Worm (Caenorhabditis elegans) whole organism, young adult: ENCODE measurements around the gene B0454.5.

Source experiments
- B0035.1 ChIP-seq: sonication (generic microtip); optimal IDR thresholded peaks from 2 replicates; lab custom pipeline; 2016; ENCODE audit warnings: missing genetic modification characterization, mild to moderate bottlenecking, missing compliant biosample characterization, missing genotype, missing genetic modification reagents
- B0336.3 ChIP-seq: fragments of 200-800 bp; sonication (Bioruptor generic); IDR thresholded peaks from 2 replicates; pipeline ENCODE4 v1.3.6; 2022; ENCODE audit warnings: missing genetic modification characterization, missing compliant biosample characterization
- D2030.7 ChIP-seq: fragments of 200-800 bp; sonication (Bioruptor generic); IDR thresholded peaks from 2 replicates; pipeline ENCODE4 v1.3.6; 2022; ENCODE audit warnings: missing genetic modification reagents, missing genetic modification characterization, missing compliant biosample characterization
- F52B5.7 ChIP-seq: sonication (generic microtip); optimal IDR thresholded peaks from 2 replicates; lab custom pipeline; 2016; ENCODE audit warnings: mild to moderate bottlenecking, missing genetic modification characterization, missing compliant biosample characterization
- K11D2.4 ChIP-seq: fragments of 200-800 bp; sonication (Bioruptor generic); IDR thresholded peaks from 2 replicates; pipeline ENCODE4 v1.3.6; 2022; ENCODE audit warnings: missing genetic modification reagents, missing genetic modification characterization, missing compliant biosample characterization
- T26A5.8 ChIP-seq: sonication (generic microtip); optimal IDR thresholded peaks from 2 replicates; lab custom pipeline; 2016; ENCODE audit warnings: missing genetic modification characterization, missing compliant biosample characterization
- Y53F4B.3 ChIP-seq: fragments of 200-800 bp; sonication (Bioruptor generic); IDR thresholded peaks from 2 replicates; pipeline ENCODE4 v1.3.6; 2022; ENCODE audit warnings: missing genetic modification reagents, missing genetic modification characterization, missing compliant biosample characterization
- Y53G8AR.9 ChIP-seq: fragments of 200-800 bp; sonication (Bioruptor generic); conservative IDR thresholded peaks from 2 replicates; pipeline ENCODE4 v1.3.6; 2022; ENCODE audit warnings: missing genetic modification reagents, missing genetic modification characterization, missing compliant biosample characterization
- Y56A3A.18 ChIP-seq: fragments of 200-800 bp; sonication (Bioruptor generic); IDR thresholded peaks from 2 replicates; pipeline ENCODE4 v1.3.6; 2022; ENCODE audit warnings: missing genetic modification reagents, missing genetic modification characterization, missing compliant biosample characterization
- Y79H2A.3 ChIP-seq: fragments of 200-800 bp; sonication (Bioruptor generic); conservative IDR thresholded peaks from 2 replicates; pipeline ENCODE4 v1.3.6; 2022; ENCODE audit warnings: missing genetic modification reagents, missing genetic modification characterization, missing compliant biosample characterization
- athp-1 ChIP-seq: sonication (generic microtip); optimal IDR thresholded peaks from 2 replicates; lab custom pipeline; 2017; ENCODE audit warnings: mild to moderate bottlenecking, missing genetic modification characterization, missing compliant biosample characterization
- ceh-79 ChIP-seq: sonication (generic microtip); optimal IDR thresholded peaks from 2 replicates; lab custom pipeline; 2017; ENCODE audit warnings: mild to moderate bottlenecking, missing genetic modification characterization, missing compliant biosample characterization
- dpff-1 ChIP-seq: sonication (generic microtip); optimal IDR thresholded peaks from 2 replicates; lab custom pipeline; 2017; ENCODE audit warnings: mild to moderate bottlenecking, missing genetic modification characterization, missing compliant biosample characterization
- dpl-1 ChIP-seq: fragments of 150-350 bp; optimal IDR thresholded peaks from 2 replicates; lab custom pipeline; 2014; ENCODE audit warnings: missing biosample characterization, missing genetic modification reagents, missing genetic modification characterization
- him-1 ChIP-seq: sonication (generic microtip); optimal IDR thresholded peaks from 2 replicates; lab custom pipeline; 2016; ENCODE audit warnings: missing genotype, missing genetic modification reagents, missing genetic modification characterization, missing compliant biosample characterization
- hlh-12 ChIP-seq: sonication (generic microtip); optimal IDR thresholded peaks from 2 replicates; lab custom pipeline; 2016; ENCODE audit warnings: missing genetic modification characterization, missing compliant biosample characterization
- hlh-26 ChIP-seq: fragments of 200-800 bp; sonication (Bioruptor generic); conservative IDR thresholded peaks from 2 replicates; pipeline ENCODE4 v1.3.6; 2022; ENCODE audit warnings: missing genetic modification reagents, missing genetic modification characterization, missing compliant biosample characterization
- lin-40 ChIP-seq: sonication (generic microtip); optimal IDR thresholded peaks from 2 replicates; lab custom pipeline; 2016; ENCODE audit warnings: missing genetic modification characterization, mild to moderate bottlenecking, missing compliant biosample characterization, missing genotype, missing genetic modification reagents
- lir-1 ChIP-seq: fragments of 200-800 bp; sonication (Bioruptor generic); conservative IDR thresholded peaks from 2 replicates; pipeline ENCODE4 v1.3.6; 2022; ENCODE audit warnings: missing genetic modification reagents, missing genetic modification characterization, missing compliant biosample characterization
- madf-10 ChIP-seq: sonication (generic microtip); optimal IDR thresholded peaks from 2 replicates; lab custom pipeline; 2016; ENCODE audit warnings: mild to moderate bottlenecking, missing genetic modification characterization, missing compliant biosample characterization
- madf-6 ChIP-seq: fragments of 200-800 bp; sonication (Bioruptor generic); IDR thresholded peaks from 2 replicates; pipeline ENCODE4 v1.3.6; 2022; ENCODE audit warnings: missing genetic modification reagents, missing genetic modification characterization, missing compliant biosample characterization
- madf-8 ChIP-seq: fragments of 200-800 bp; sonication (Bioruptor generic); conservative IDR thresholded peaks from 2 replicates; pipeline ENCODE4 v1.3.6; 2022; ENCODE audit warnings: missing genetic modification reagents, missing genetic modification characterization, missing compliant biosample characterization
- mcd-1 ChIP-seq: fragments of 200-800 bp; sonication (Bioruptor generic); IDR thresholded peaks from 2 replicates; pipeline ENCODE4 v1.3.6; 2022; ENCODE audit warnings: missing genetic modification reagents, missing genetic modification characterization, missing compliant biosample characterization
- mes-4 ChIP-seq: sonication (generic microtip); optimal IDR thresholded peaks from 2 replicates; lab custom pipeline; 2016; ENCODE audit warnings: missing genotype, missing genetic modification characterization, missing compliant biosample characterization
- nfyb-1 ChIP-seq: fragments of 200-800 bp; sonication (Bioruptor generic); IDR thresholded peaks from 2 replicates; pipeline ENCODE4 v1.3.6; 2022; ENCODE audit warnings: missing genetic modification reagents, missing genetic modification characterization, missing compliant biosample characterization
- nhr-80 ChIP-seq: sonication (generic microtip); optimal IDR thresholded peaks from 2 replicates; lab custom pipeline; 2016; ENCODE audit warnings: missing genetic modification characterization, missing compliant biosample characterization
- rcor-1 ChIP-seq: fragments of 200-800 bp; sonication (Bioruptor generic); IDR thresholded peaks from 2 replicates; pipeline ENCODE4 v1.3.6; 2022; ENCODE audit warnings: missing genetic modification reagents, missing genetic modification characterization, missing compliant biosample characterization
- rec-8 ChIP-seq, 2 experiments: sonication (generic microtip); optimal IDR thresholded peaks; 2 replicates each; lab custom pipeline; 2016; ENCODE audit warnings: mild to moderate bottlenecking in 2 of 2, missing genetic modification characterization in 2 of 2, missing genetic modification reagents in 2 of 2, missing genotype in 2 of 2, missing biosample characterization in 1 of 2, missing compliant biosample characterization in 1 of 2, moderate library complexity in 1 of 2
- repo-1 ChIP-seq: sonication (generic microtip); optimal IDR thresholded peaks from 2 replicates; lab custom pipeline; 2017; ENCODE audit warnings: mild to moderate bottlenecking, missing genetic modification characterization, missing compliant biosample characterization
- rpc-1 ChIP-seq, 2 experiments: fragments of 150-350 bp in 1 of 2; sonication (generic microtip) in 1 of 2; optimal IDR thresholded peaks; 2 replicates each; lab custom pipeline; 2014 to 2018; ENCODE audit warnings: missing biosample characterization in 1 of 2, missing genetic modification characterization in 1 of 2, missing genetic modification reagents in 1 of 2, missing genotype in 1 of 2
- unc-130 ChIP-seq: sonication (generic microtip); optimal IDR thresholded peaks from 2 replicates; lab custom pipeline; 2016; ENCODE audit warnings: missing genetic modification reagents, missing genetic modification characterization, missing compliant biosample characterization
- zfh-2 ChIP-seq: fragments of 200-800 bp; sonication (Bioruptor generic); conservative IDR thresholded peaks from 2 replicates; pipeline ENCODE4 v1.3.6; 2022; ENCODE audit warnings: missing genetic modification reagents, missing genetic modification characterization, missing compliant biosample characterization
- zim-3 ChIP-seq: sonication (generic microtip); optimal IDR thresholded peaks from 2 replicates; lab custom pipeline; 2017; ENCODE audit warnings: mild to moderate bottlenecking, missing genetic modification characterization, moderate library complexity, missing compliant biosample characterization
- ztf-28 ChIP-seq: fragments of 200-800 bp; sonication (Bioruptor generic); IDR thresholded peaks from 2 replicates; pipeline ENCODE4 v1.3.6; 2022; ENCODE audit warnings: missing genetic modification reagents, missing genetic modification characterization, missing compliant biosample characterization
- ztf-3 ChIP-seq: fragments of 200-800 bp; sonication (Bioruptor generic); optimal IDR thresholded peaks from 2 replicates; lab custom pipeline; 2018; ENCODE audit warnings: mild to moderate bottlenecking, missing genetic modification characterization, missing compliant biosample characterization

Gene B0454.5

DNA sequence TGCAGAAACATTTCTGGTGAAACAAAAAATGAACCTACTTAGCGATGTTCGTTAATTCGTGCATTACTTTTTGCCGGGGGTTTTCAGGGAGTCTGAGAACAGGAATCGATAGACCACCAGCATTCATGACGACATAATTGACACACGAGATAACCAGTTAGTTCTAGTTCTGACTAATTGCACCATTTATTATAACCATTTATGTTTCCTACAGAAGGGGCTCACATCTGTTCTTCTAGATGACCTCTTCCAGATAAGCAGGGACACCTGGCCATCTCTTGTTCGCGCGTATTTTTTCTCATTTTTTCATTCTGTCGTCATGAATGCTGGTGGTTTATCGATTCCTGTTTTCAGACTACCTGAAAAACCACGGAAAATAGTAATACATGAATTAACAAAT, 30.3 kb upstream of the B0454.5 start, which contains the start of gene sdz-5 (continued):
- TF ChIP-seq B0035.1 (tag; lab: Kevin White, UChicago) (no peak), Y56A3A.18 (GFP tag; lab: Robert Waterston, UW) (no peak), zim-3 (tag; lab: Kevin White, UChicago) (no peak), rpc-1 (optimal IDR thresholded peaks at IDR 0.05; lab: Kevin White, UChicago) (no peak), rpc-1 (tag; optimal IDR thresholded peaks at IDR 0.05; lab: Kevin White, UChicago) (no peak), mcd-1 (GFP tag; lab: Robert Waterston, UW) (no peak)

DNA sequence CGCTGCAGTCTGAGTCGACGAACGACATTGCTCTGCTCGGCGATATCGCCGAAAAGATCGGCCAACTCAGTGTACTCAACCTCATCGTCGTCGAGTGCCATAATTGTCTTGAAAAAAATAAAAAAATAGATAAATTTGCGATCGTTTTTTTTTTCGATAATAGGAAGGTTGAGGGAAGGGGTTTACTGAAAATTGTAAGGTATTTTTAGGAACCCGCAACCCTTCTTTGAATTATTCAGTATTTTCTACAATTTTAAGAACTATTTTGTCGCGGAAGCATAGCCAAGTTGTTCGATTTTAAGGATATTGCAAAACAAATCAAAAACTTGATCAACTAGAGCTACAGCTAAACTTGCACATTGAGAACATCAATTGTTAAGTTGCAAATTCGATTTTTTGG, 26.5 kb upstream of the B0454.5 start, which contains the start of gene C41H7.9:
TSS of gene C41H7.9 (minus strand) at position 101 of the 400 bp plus-strand sequence.
- no peak for TF ChIP-seq athp-1 (tag; lab: Kevin White, UChicago)
- TF ChIP-seq him-1 (tag; lab: Kevin White, UChicago), result no peak
- no peak for TF ChIP-seq ztf-3 (GFP tag; lab: Kevin White, UChicago)
- no peak for TF ChIP-seq madf-10 (tag; lab: Kevin White, UChicago)
- TF ChIP-seq lin-40 (tag; lab: Kevin White, UChicago), result no peak
- TF ChIP-seq ztf-28 (GFP tag; lab: Robert Waterston, UW), result no peak
- no peak for TF ChIP-seq K11D2.4
- no peak for TF ChIP-seq B0336.3 (GFP tag; lab: Robert Waterston, UW)
- TF ChIP-seq Y53F4B.3 (GFP tag; lab: Robert Waterston, UW), result no peak
- TF ChIP-seq dpff-1 (tag; lab: Kevin White, UChicago), result no peak
- TF ChIP-seq Y79H2A.3 (GFP tag; lab: Robert Waterston, UW), result no peak
- TF ChIP-seq unc-130 (GFP tag; lab: Kevin White, UChicago), result no peak
- no peak for TF ChIP-seq D2030.7 (GFP tag; lab: Robert Waterston, UW)
- TF ChIP-seq B0035.1 (tag; lab: Kevin White, UChicago), result no peak
- TF ChIP-seq mes-4, result no peak

DNA sequence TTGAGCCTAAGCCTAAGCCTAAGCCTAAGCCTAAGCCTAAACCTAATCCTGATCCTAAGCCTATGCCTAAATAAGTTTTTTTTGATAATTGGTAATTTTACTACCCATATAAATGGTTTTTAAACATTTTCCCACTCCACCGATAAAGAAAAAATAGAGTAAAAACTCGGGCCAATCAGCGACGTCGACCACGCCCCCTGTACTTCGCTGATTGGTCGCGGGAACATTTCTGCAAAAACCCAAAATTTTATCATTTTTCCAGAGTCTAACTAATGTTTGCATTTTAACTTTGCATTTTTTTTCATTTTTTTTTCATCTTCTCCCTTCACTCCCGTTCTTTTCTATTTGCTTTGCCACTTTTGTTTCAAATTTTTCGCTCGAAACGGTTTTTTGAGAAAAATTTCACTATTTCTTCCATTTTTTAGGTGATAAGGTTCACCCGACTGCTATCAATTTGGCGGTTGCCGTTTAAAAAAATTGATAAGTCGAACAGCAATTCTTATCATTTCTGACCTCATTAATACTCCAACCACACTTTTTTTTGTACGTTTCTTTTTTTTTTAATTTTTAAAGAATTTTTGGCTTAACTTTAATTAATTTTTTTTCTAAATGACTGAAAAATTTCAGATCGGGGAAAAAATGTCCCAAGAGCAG, 24.3 kb upstream of the B0454.5 start, which contains the start of gene C41H7.2:
TSS of gene C41H7.2 (plus strand) at position 622 of the 654 bp plus-strand sequence.
- TF ChIP-seq rcor-1 (GFP tag; lab: Robert Waterston, UW) (no peak), nfyb-1 (GFP tag; lab: Robert Waterston, UW) (peak; percentile 93), nhr-80 (peak; percentile 71)

- TF ChIP-seq zfh-2 (GFP tag; lab: Robert Waterston, UW), result no peak
- no peak for TF ChIP-seq hlh-12 (tag; lab: Kevin White, UChicago)
- no peak for TF ChIP-seq repo-1 (tag; lab: Kevin White, UChicago)
- no peak for TF ChIP-seq dpl-1
- no peak for TF ChIP-seq lir-1 (GFP tag; lab: Robert Waterston, UW)
- no peak for TF ChIP-seq rec-8 (tag; optimal IDR thresholded peaks at IDR 0.05; lab: Kevin White, UChicago)
- no peak for TF ChIP-seq zim-3 (tag; lab: Kevin White, UChicago)
- TF ChIP-seq lin-40 (tag; lab: Kevin White, UChicago), result no peak
- no peak for TF ChIP-seq ceh-79 (tag; lab: Kevin White, UChicago)
- no peak for TF ChIP-seq F52B5.7
- no peak for TF ChIP-seq madf-8 (GFP tag; lab: Robert Waterston, UW)
- TF ChIP-seq hlh-26, result no peak
- no peak for TF ChIP-seq Y53G8AR.9 (GFP tag; lab: Robert Waterston, UW)
- TF ChIP-seq madf-6 (GFP tag; lab: Robert Waterston, UW), result no peak
- TF ChIP-seq T26A5.8 (tag; lab: Kevin White, UChicago), result no peak
- TF ChIP-seq, all 124 proteins: peak for 0
Measured at ce11 chrII:3019807-3020206, 18.9 kb upstream of the B0454.5 start, which contains the start of gene clec-3. Gene clec-3 (minus strand): TSS chrII:3019907.
